Fruit fly (Drosophila melanogaster): Measurements from ENCODE around the gene CG5078.

The CG5078 gene

dm6 chr3L:20549358-20549757, 43.5 kb downstream of the CG5078 start (continued):
- TF ChIP-seq esn (GFP tag; optimal IDR thresholded peaks at IDR 0.05) (peak; percentile 78), Lpt (GFP tag; optimal IDR thresholded peaks at IDR 0.05) (no peak), CG4318 (GFP tag; optimal IDR thresholded peaks at IDR 0.05) (no peak), fkh (GFP tag; optimal IDR thresholded peaks at IDR 0.05) (no peak), Eip78C (GFP tag) (peak; percentile 88), Sox15 (GFP tag; optimal IDR thresholded peaks at IDR 0.05) (no peak), CG6854 (GFP tag; optimal IDR thresholded peaks at IDR 0.05) (no peak), Ets21C (GFP tag; optimal IDR thresholded peaks at IDR 0.05) (peak; percentile 23), CG6276 (GFP tag; optimal IDR thresholded peaks at IDR 0.05) (no peak), fd85E (GFP tag; optimal IDR thresholded peaks at IDR 0.05) (no peak), CG8319 (GFP tag; optimal IDR thresholded peaks at IDR 0.05) (no peak), pdm3 (GFP tag; optimal IDR thresholded peaks at IDR 0.05) (peak; percentile 58), CG11294 (GFP tag; IDR thresholded peaks at IDR 0.05) (no peak), Met (GFP tag; optimal IDR thresholded peaks at IDR 0.05) (peak; percentile 76), ss (GFP tag; optimal IDR thresholded peaks at IDR 0.05) (peak; percentile 57 to 71), Blimp-1 (GFP tag; optimal IDR thresholded peaks at IDR 0.05) (peak; percentile 26), Gug (GFP tag; IDR thresholded peaks at IDR 0.05) (no peak), dac (GFP tag; optimal IDR thresholded peaks at IDR 0.05) (no peak), CG6792 (GFP tag; optimal IDR thresholded peaks at IDR 0.05) (peak; percentile 64), CG15336 (GFP tag; IDR thresholded peaks at IDR 0.05) (0 out of 2 replicates have a peak, but pooled peaks have one; percentile 33), topi (GFP tag; optimal IDR thresholded peaks at IDR 0.05) (peak; percentile 68), Hr4 (GFP tag; optimal IDR thresholded peaks at IDR 0.05) (no peak), vri (GFP tag; optimal IDR thresholded peaks at IDR 0.05) (peak; percentile 55), Ets96B (tag; optimal IDR thresholded peaks at IDR 0.05) (peak; percentile 84), CG32006 (GFP tag; optimal IDR thresholded peaks at IDR 0.05) (peak; percentile 25), CG10631 (GFP tag; optimal IDR thresholded peaks at IDR 0.05) (peak; percentile 63), net (GFP tag; optimal IDR thresholded peaks at IDR 0.05) (peak; percentile 54), lz (GFP tag; optimal IDR thresholded peaks at IDR 0.05) (peak; percentile 52), eg (GFP tag; IDR thresholded peaks at IDR 0.05) (no peak), CG8119 (GFP tag; IDR thresholded peaks at IDR 0.05) (no peak), CG6808 (GFP tag; optimal IDR thresholded peaks at IDR 0.05) (peak; percentile 50), CG3032 (tag; optimal IDR thresholded peaks at IDR 0.05) (peak; percentile 73)

dm6 chr3L:20551862-20552261, 46.0 kb downstream of the CG5078 start:
- TF ChIP-seq CG16779 (tag; optimal IDR thresholded peaks at IDR 0.05) = no peak
- TF ChIP-seq Met (GFP tag; optimal IDR thresholded peaks at IDR 0.05) = peak; percentile 63
- peak; percentile 38 for TF ChIP-seq Ets21C (GFP tag; optimal IDR thresholded peaks at IDR 0.05)
- TF ChIP-seq CG9139 (GFP tag; optimal IDR thresholded peaks at IDR 0.05) = peak; percentile 27
- no peak for TF ChIP-seq Hr38 (GFP tag; optimal IDR thresholded peaks at IDR 0.05)
- TF ChIP-seq CG8319 (GFP tag; optimal IDR thresholded peaks at IDR 0.05) = no peak
- no peak for TF ChIP-seq vri (GFP tag; optimal IDR thresholded peaks at IDR 0.05)
- peak; percentile 15 to 39 for TF ChIP-seq ss (GFP tag; optimal IDR thresholded peaks at IDR 0.05)
- TF ChIP-seq Sox102F (GFP tag; optimal IDR thresholded peaks at IDR 0.05) = peak; percentile 46
- TF ChIP-seq CG34406 (GFP tag; optimal IDR thresholded peaks at IDR 0.05) = peak; percentile 51
- TF ChIP-seq CG7368 (GFP tag; optimal IDR thresholded peaks at IDR 0.05) = peak; percentile 31
- TF ChIP-seq cyc (GFP tag; optimal IDR thresholded peaks at IDR 0.05) = peak; percentile 69
- peak; percentile 43 for TF ChIP-seq CG4318 (GFP tag; optimal IDR thresholded peaks at IDR 0.05)
- peak; percentile 58 for TF ChIP-seq dsx (GFP tag; optimal IDR thresholded peaks at IDR 0.05; ENCODE audit: poor library complexity, severe bottlenecking)
- TF ChIP-seq spab (GFP tag; optimal IDR thresholded peaks at IDR 0.05) = peak; percentile 50
- TF ChIP-seq CG8632 (GFP tag; optimal IDR thresholded peaks at IDR 0.05) = peak; percentile 25
- peak; percentile 68 for TF ChIP-seq topi (GFP tag; optimal IDR thresholded peaks at IDR 0.05)
- TF ChIP-seq fkh (GFP tag; optimal IDR thresholded peaks at IDR 0.05) = no peak
- peak; percentile 52 for TF ChIP-seq Smox (GFP tag; optimal IDR thresholded peaks at IDR 0.05)
- TF ChIP-seq CG31627 (GFP tag; optimal IDR thresholded peaks at IDR 0.05) = peak; percentile 57
- TF ChIP-seq Lpt (GFP tag; optimal IDR thresholded peaks at IDR 0.05) = peak; percentile 52
- peak; percentile 59; the same call in 2 of the 3 replicates for TF ChIP-seq CG8119 (GFP tag; IDR thresholded peaks at IDR 0.05)
- TF ChIP-seq acj6 (GFP tag; optimal IDR thresholded peaks at IDR 0.05) = peak; percentile 69
- TF ChIP-seq Sox15 (GFP tag; optimal IDR thresholded peaks at IDR 0.05) = no peak
- peak; percentile 84 for TF ChIP-seq svp (GFP tag)
- peak; percentile 74 for TF ChIP-seq Sox14 (GFP tag; optimal IDR thresholded peaks at IDR 0.05)
- TF ChIP-seq CG11762 (GFP tag; optimal IDR thresholded peaks at IDR 0.05; ENCODE audit: insufficient read depth) = no peak
- peak; percentile 91 for TF ChIP-seq Eip78C (GFP tag)
- peak; percentile 73 for TF ChIP-seq Eip75B (GFP tag; optimal IDR thresholded peaks at IDR 0.05)
- TF ChIP-seq CG32006 (GFP tag; optimal IDR thresholded peaks at IDR 0.05) = peak; percentile 70
- peak; percentile 31 to 71 for TF ChIP-seq salr (GFP tag; optimal IDR thresholded peaks at IDR 0.05)
